Fruit fly (Drosophila melanogaster) whole organism, embryonic: ENCODE measurements around the gene Spc105R.

Experiments used
- BEAF-32 ChIP-seq: fragments of 200-800 bp; sonication (Bioruptor generic); optimal IDR thresholded peaks from 3 replicates; lab custom pipeline; 2017; ENCODE audit warnings: missing biosample characterization, missing genetic modification characterization, mild to moderate bottlenecking, moderate library complexity, missing genetic modification reagents
- Bgb ChIP-seq: fragments of 200-800 bp; sonication (Bioruptor generic); IDR thresholded peaks from 2 replicates; pipeline ENCODE4 v1.3.6; 2022; ENCODE audit warnings: missing biosample characterization, missing genetic modification characterization; ENCODE audit not compliant: partially characterized antibody
- BtbVII ChIP-seq: fragments of 200-800 bp; sonication (Bioruptor generic); optimal IDR thresholded peaks from 3 replicates; lab custom pipeline; 2017; ENCODE audit warnings: missing biosample characterization, mild to moderate bottlenecking, missing genetic modification characterization
- CG10431 ChIP-seq: fragments of 200-800 bp; sonication (Bioruptor generic); optimal IDR thresholded peaks from 3 replicates; lab custom pipeline; 2018; ENCODE audit warnings: missing biosample characterization, mild to moderate bottlenecking, missing genetic modification characterization
- CG10959 ChIP-seq: fragments of 200-800 bp; sonication (Bioruptor generic); IDR thresholded peaks from 2 replicates; pipeline ENCODE4 v1.3.6; 2022; ENCODE audit warnings: missing biosample characterization, missing genetic modification characterization
- CG11093 ChIP-seq: fragments of 200-800 bp; sonication (Bioruptor generic); IDR thresholded peaks from 3 replicates; pipeline ENCODE4 v1.3.6; 2022; ENCODE audit warnings: missing biosample characterization, missing genetic modification characterization
- CG12104 ChIP-seq: fragments of 200-800 bp; sonication (Bioruptor generic); optimal IDR thresholded peaks from 3 replicates; lab custom pipeline; 2016; ENCODE audit warnings: missing biosample characterization, missing genetic modification characterization
- CG1233 ChIP-seq: fragments of 200-800 bp; sonication (Bioruptor generic); optimal IDR thresholded peaks from 4 replicates; lab custom pipeline; 2018; ENCODE audit warnings: missing biosample characterization, mild to moderate bottlenecking, missing genetic modification characterization
- CG13123 ChIP-seq: fragments of 200-800 bp; sonication (Bioruptor generic); optimal IDR thresholded peaks from 2 replicates; lab custom pipeline; 2016; ENCODE audit warnings: missing biosample characterization, missing genetic modification characterization
- CG13894 ChIP-seq: fragments of 200-800 bp; sonication (Bioruptor generic); optimal IDR thresholded peaks from 3 replicates; lab custom pipeline; 2018; ENCODE audit warnings: missing biosample characterization, mild to moderate bottlenecking, missing genetic modification characterization, moderate library complexity
- CG14710 ChIP-seq: fragments of 200-800 bp; sonication (Bioruptor generic); optimal IDR thresholded peaks from 3 replicates; lab custom pipeline; 2019; ENCODE audit warnings: missing biosample characterization, mild to moderate bottlenecking, missing genetic modification characterization, moderate library complexity
- CG14965 ChIP-seq: fragments of 200-800 bp; sonication (Bioruptor generic); optimal IDR thresholded peaks from 2 replicates; lab custom pipeline; 2016; ENCODE audit warnings: missing biosample characterization, missing genetic modification characterization, borderline replicate concordance
- CG15011 ChIP-seq: fragments of 200-800 bp; sonication (Bioruptor generic); optimal IDR thresholded peaks from 3 replicates; lab custom pipeline; 2018; ENCODE audit warnings: missing biosample characterization, mild to moderate bottlenecking, missing genetic modification characterization
- CG18599 ChIP-seq: fragments of 200-800 bp; sonication (Bioruptor generic); optimal IDR thresholded peaks from 3 replicates; lab custom pipeline; 2017; ENCODE audit warnings: missing biosample characterization, missing genetic modification characterization, mild to moderate bottlenecking, moderate library complexity, missing genetic modification reagents
- CG30020 ChIP-seq: fragments of 200-800 bp; optimal IDR thresholded peaks from 2 replicates; lab custom pipeline; 2019; ENCODE audit warnings: missing biosample characterization, mild to moderate bottlenecking, missing genetic modification characterization, moderate library complexity
- CG30431 ChIP-seq: fragments of 200-800 bp; sonication (Bioruptor generic); optimal IDR thresholded peaks from 2 replicates; lab custom pipeline; 2017; ENCODE audit warnings: missing biosample characterization, missing genetic modification characterization
- CG5180 ChIP-seq: fragments of 200-800 bp; sonication (Bioruptor generic); optimal IDR thresholded peaks from 3 replicates; lab custom pipeline; 2017; ENCODE audit warnings: missing biosample characterization, missing genetic modification characterization, mild to moderate bottlenecking, moderate library complexity, missing genetic modification reagents
- CG6175 ChIP-seq: fragments of 200-800 bp; sonication (Bioruptor generic); IDR thresholded peaks from 3 replicates; pipeline ENCODE4 v1.3.6; 2022; ENCODE audit warnings: missing biosample characterization, missing genetic modification characterization
- CG6689 ChIP-seq: fragments of 200-800 bp; sonication (Bioruptor generic); IDR thresholded peaks from 2 replicates; pipeline ENCODE4 v1.3.6; 2022; ENCODE audit warnings: missing biosample characterization, missing genetic modification characterization
- CG7271 ChIP-seq: fragments of 200-800 bp; sonication (Bioruptor generic); optimal IDR thresholded peaks from 2 replicates; lab custom pipeline; 2018; ENCODE audit warnings: missing biosample characterization, mild to moderate bottlenecking, missing genetic modification characterization, moderate library complexity
- CG7745 ChIP-seq: fragments of 200-800 bp; sonication (Bioruptor generic); optimal IDR thresholded peaks from 2 replicates; lab custom pipeline; 2018; ENCODE audit warnings: missing biosample characterization, mild to moderate bottlenecking, missing genetic modification characterization, moderate library complexity
- CG9876 ChIP-seq: fragments of 200-800 bp; sonication (Bioruptor generic); optimal IDR thresholded peaks from 2 replicates; lab custom pipeline; 2016; ENCODE audit warnings: missing biosample characterization, missing genetic modification characterization
- CG9932 ChIP-seq: fragments of 200-800 bp; sonication (Bioruptor generic); IDR thresholded peaks from 2 replicates; pipeline ENCODE4 v1.3.6; 2022; ENCODE audit warnings: missing biosample characterization, missing genetic modification characterization
- CHES-1-like ChIP-seq: fragments of 200-800 bp; sonication (Bioruptor generic); optimal IDR thresholded peaks from 2 replicates; lab custom pipeline; 2016; ENCODE audit warnings: missing biosample characterization, missing genetic modification characterization
- D ChIP-seq, 2 experiments: fragments of 200-800 bp in 1 of 2; fragments of >200 bp in 1 of 2; sonication (Bioruptor generic) in 1 of 2; optimal IDR thresholded peaks; 2 replicates in 1 of 2; 3 replicates in 1 of 2; lab custom pipeline; 2017; ENCODE audit warnings: mild to moderate bottlenecking in 1 of 2, missing biosample characterization in 1 of 2, missing genetic modification characterization in 1 of 2, missing genetic modification reagents in 1 of 2
- Dll ChIP-seq: fragments of 200-800 bp; sonication (Bioruptor generic); IDR thresholded peaks from 4 replicates; pipeline ENCODE4 v1.3.6; 2022; ENCODE audit warnings: missing biosample characterization, missing genetic modification characterization; ENCODE audit not compliant: partially characterized antibody
- E2f1 ChIP-seq: fragments of 200-800 bp; sonication (Bioruptor generic); IDR thresholded peaks from 2 replicates; pipeline ENCODE4 v1.3.6; 2022; ENCODE audit warnings: missing biosample characterization, missing genetic modification characterization
- Ets65A ChIP-seq: fragments of 200-800 bp; sonication (Bioruptor generic); peaks from one replicate; lab custom pipeline; 2016; ENCODE audit warnings: missing biosample characterization, missing genetic modification characterization
- Gsc ChIP-seq: fragments of 200-800 bp; sonication (Bioruptor generic); IDR thresholded peaks from 2 replicates; pipeline ENCODE4 v1.3.6; 2022; ENCODE audit warnings: missing biosample characterization, missing genetic modification characterization
- HLH54F ChIP-seq: fragments of 200-800 bp; sonication (Bioruptor generic); optimal IDR thresholded peaks from 3 replicates; lab custom pipeline; 2016; ENCODE audit warnings: missing biosample characterization, missing genetic modification characterization
- Lhr ChIP-seq: fragments of 200-800 bp; sonication (Bioruptor generic); optimal IDR thresholded peaks from 3 replicates; lab custom pipeline; 2017; ENCODE audit warnings: mild to moderate bottlenecking, missing biosample characterization, missing genetic modification reagents, missing genetic modification characterization
- Max ChIP-seq: fragments of 200-800 bp; sonication (Bioruptor generic); optimal IDR thresholded peaks from 2 replicates; lab custom pipeline; 2016; ENCODE audit warnings: missing biosample characterization, mild to moderate bottlenecking, missing genetic modification characterization
- NC2α ChIP-seq: fragments of 200-800 bp; sonication (Bioruptor generic); optimal IDR thresholded peaks from 2 replicates; lab custom pipeline; 2016; ENCODE audit warnings: missing biosample characterization, missing genetic modification characterization
- Optix ChIP-seq: fragments of 200-800 bp; sonication (Bioruptor generic); IDR thresholded peaks from 3 replicates; pipeline ENCODE4 v1.3.6; 2022; ENCODE audit warnings: missing biosample characterization, missing genetic modification characterization
- Ssrp ChIP-seq: fragments of 200-800 bp; sonication (Bioruptor generic); optimal IDR thresholded peaks from 2 replicates; lab custom pipeline; 2018; ENCODE audit warnings: missing biosample characterization, mild to moderate bottlenecking, missing genetic modification characterization, moderate library complexity
- ab ChIP-seq: fragments of 200-800 bp; sonication (Bioruptor generic); optimal IDR thresholded peaks from 2 replicates; lab custom pipeline; 2016; ENCODE audit warnings: missing biosample characterization, missing genetic modification characterization
- abd-A ChIP-seq: fragments of 200-800 bp; sonication (Bioruptor generic); optimal IDR thresholded peaks from 3 replicates; lab custom pipeline; 2019; ENCODE audit warnings: missing biosample characterization, mild to moderate bottlenecking, missing genetic modification characterization, moderate library complexity
- fu2 ChIP-seq: fragments of 200-800 bp; sonication (Bioruptor generic); optimal IDR thresholded peaks from 2 replicates; lab custom pipeline; 2016; ENCODE audit warnings: missing biosample characterization, missing genetic modification characterization
- gro ChIP-seq: fragments of 200-800 bp; sonication (Bioruptor generic); optimal IDR thresholded peaks from 2 replicates; lab custom pipeline; 2016; ENCODE audit warnings: missing biosample characterization, missing genetic modification characterization
- nom ChIP-seq: fragments of 200-800 bp; sonication (Bioruptor generic); optimal IDR thresholded peaks from 2 replicates; lab custom pipeline; 2017; ENCODE audit warnings: missing biosample characterization, missing genetic modification characterization, mild to moderate bottlenecking, moderate library complexity, missing genetic modification reagents
- ranshi ChIP-seq: fragments of 200-800 bp; sonication (Bioruptor generic); IDR thresholded peaks from 2 replicates; pipeline ENCODE4 v1.3.6; 2022; ENCODE audit warnings: missing biosample characterization, missing genetic modification characterization
- scrt ChIP-seq: fragments of 200-800 bp; sonication (Bioruptor generic); optimal IDR thresholded peaks from 2 replicates; lab custom pipeline; 2018; ENCODE audit warnings: missing biosample characterization, mild to moderate bottlenecking, missing genetic modification characterization, moderate library complexity
- sima ChIP-seq: fragments of 200-800 bp; sonication (Bioruptor generic); optimal IDR thresholded peaks from 2 replicates; lab custom pipeline; 2016; ENCODE audit warnings: missing biosample characterization, missing genetic modification characterization
- tap ChIP-seq: fragments of 200-800 bp; optimal IDR thresholded peaks from 3 replicates; lab custom pipeline; 2019; ENCODE audit warnings: missing biosample characterization, mild to moderate bottlenecking, missing genetic modification characterization, moderate library complexity
- tio ChIP-seq: fragments of 200-800 bp; sonication (Bioruptor generic); optimal IDR thresholded peaks from 2 replicates; lab custom pipeline; 2017; ENCODE audit warnings: missing biosample characterization, missing genetic modification characterization, inconsistent platforms
- vnd ChIP-seq: fragments of 200-800 bp; sonication (Bioruptor generic); IDR thresholded peaks from 3 replicates; pipeline ENCODE4 v1.3.6; 2022; ENCODE audit warnings: missing biosample characterization, missing genetic modification characterization; ENCODE audit not compliant: partially characterized antibody
- vvl ChIP-seq: fragments of 200-800 bp; sonication (Bioruptor generic); IDR thresholded peaks from 2 replicates; pipeline ENCODE4 v1.3.6; 2022; ENCODE audit warnings: missing biosample characterization, missing genetic modification characterization
- wdn ChIP-seq: fragments of 200-800 bp; sonication (Bioruptor generic); IDR thresholded peaks from 2 replicates; pipeline ENCODE4 v1.3.6; 2022; ENCODE audit warnings: missing biosample characterization, missing genetic modification characterization

Gene Spc105R

DNA sequence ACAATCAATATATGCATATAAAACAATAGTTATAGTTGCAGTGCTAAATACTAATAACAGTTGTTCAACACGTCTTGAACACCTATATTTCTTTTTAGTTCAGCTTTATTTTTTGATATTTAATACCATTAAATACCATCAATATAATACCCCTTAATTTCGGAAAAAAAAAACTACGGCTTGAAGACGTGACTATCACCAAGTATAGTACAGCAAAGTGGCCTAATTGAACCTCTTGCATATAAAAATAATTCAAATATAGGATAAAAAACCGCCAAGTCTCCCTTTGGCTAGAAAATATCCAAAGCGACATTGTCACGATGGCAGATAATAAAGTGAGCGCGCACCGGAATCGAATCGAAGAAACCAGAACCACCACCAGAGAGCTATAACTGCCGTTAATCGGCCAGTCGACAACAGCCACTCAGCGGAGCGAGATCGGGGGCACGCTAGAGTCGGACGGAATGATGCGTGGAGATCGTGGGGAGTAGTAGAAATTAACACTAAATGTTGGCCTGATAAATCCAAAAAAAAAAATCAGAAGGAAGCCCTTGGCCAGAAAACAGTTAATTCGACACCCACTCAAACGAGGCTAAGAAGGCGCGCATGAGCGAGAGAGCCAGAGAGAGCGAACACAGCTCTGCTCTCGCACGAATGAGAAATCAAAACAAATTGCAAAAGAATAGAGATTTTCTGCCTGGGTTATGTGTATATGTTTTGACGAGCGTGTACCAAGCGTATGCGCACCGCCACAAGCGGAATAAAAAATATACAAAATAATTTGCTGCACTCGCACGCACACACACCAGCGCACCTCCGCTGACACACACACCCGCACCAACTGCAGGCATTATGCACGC is 15.2 kb upstream of the Spc105R start (continued):
- TF ChIP-seq CG10959 (GFP tag; lab: Robert Waterston, UW) (0 out of 2 replicates have a peak, but pooled peaks have one; percentile 25), scrt (peak; percentile 37), Gsc (GFP tag; lab: Robert Waterston, UW) (no peak), Lhr (GFP tag; lab: Kevin White, UChicago) (no peak), Dll (GFP tag; lab: Robert Waterston, UW) (no peak; the same call in 3 of the 4 replicates), Bgb (GFP tag; lab: Robert Waterston, UW) (peak; percentile 50; the same call in 1 of the 2 replicates), tap (tag; lab: Kevin White, UChicago) (no peak), CG14965 (GFP tag; lab: Kevin White, UChicago) (no peak), tio (GFP tag; lab: Kevin White, UChicago) (no peak), CG12104 (GFP tag; lab: Kevin White, UChicago) (peak; percentile 41), sima (GFP tag; lab: Kevin White, UChicago) (no peak), CG9876 (GFP tag; lab: Kevin White, UChicago) (peak; percentile 15), wdn (peak; percentile 82), CG10431 (GFP tag; lab: Kevin White, UChicago) (no peak), CHES-1-like (GFP tag; lab: Kevin White, UChicago) (peak; percentile 56), CG30431 (GFP tag; lab: Kevin White, UChicago) (peak; percentile 13), HLH54F (GFP tag; lab: Kevin White, UChicago) (peak; percentile 2), BEAF-32 (GFP tag; lab: Kevin White, UChicago) (peak; percentile 44), BtbVII (GFP tag; lab: Kevin White, UChicago) (peak; percentile 37), vnd (GFP tag; lab: Robert Waterston, UW) (0 out of 3 replicates have a peak, but pooled peaks have one; percentile 31), CG6175 (GFP tag; lab: Robert Waterston, UW) (no peak), Ssrp (tag; lab: Kevin White, UChicago) (no peak), Max (GFP tag; lab: Kevin White, UChicago) (peak; percentile 44), CG5180 (no peak), CG14710 (tag; lab: Kevin White, UChicago) (peak; percentile 56), CG13894 (tag; lab: Kevin White, UChicago) (peak; percentile 78), CG6689 (GFP tag; lab: Robert Waterston, UW) (no peak), abd-A (tag; lab: Kevin White, UChicago) (no peak), CG7271 (no peak), ranshi (peak; percentile 37; the same call in 1 of the 2 replicates), Ets65A (peak; percentile 26), CG9932 (GFP tag; lab: Robert Waterston, UW) (peak; percentile 29), CG7745 (tag; lab: Kevin White, UChicago) (no peak), CG18599 (GFP tag; lab: Kevin White, UChicago) (peak; percentile 40), gro (peak; percentile 28), fu2 (GFP tag; lab: Kevin White, UChicago) (no peak), Optix (GFP tag; lab: Robert Waterston, UW) (no peak), NC2α (GFP tag; lab: Kevin White, UChicago) (no peak), CG11093 (GFP tag; lab: Robert Waterston, UW) (no peak), CG15011 (GFP tag; lab: Kevin White, UChicago) (no peak), ab (GFP tag; lab: Kevin White, UChicago) (no peak), nom (peak; percentile 40), E2f1 (GFP tag; lab: Robert Waterston, UW) (no peak; the same call in 1 of the 2 replicates), vvl (GFP tag; lab: Robert Waterston, UW) (peak; percentile 68), CG30020 (tag; lab: Kevin White, UChicago) (peak; percentile 19), CG1233 (peak; percentile 7), D (optimal IDR thresholded peaks at IDR 0.05; lab: Kevin White, UChicago) (no peak), D (GFP tag; optimal IDR thresholded peaks at IDR 0.05; lab: Kevin White, UChicago) (peak; percentile 41), CG13123 (GFP tag; lab: Kevin White, UChicago) (no peak)
